Fruit fly (Drosophila melanogaster): ENCODE measurements around the gene CG9795.

DNA sequence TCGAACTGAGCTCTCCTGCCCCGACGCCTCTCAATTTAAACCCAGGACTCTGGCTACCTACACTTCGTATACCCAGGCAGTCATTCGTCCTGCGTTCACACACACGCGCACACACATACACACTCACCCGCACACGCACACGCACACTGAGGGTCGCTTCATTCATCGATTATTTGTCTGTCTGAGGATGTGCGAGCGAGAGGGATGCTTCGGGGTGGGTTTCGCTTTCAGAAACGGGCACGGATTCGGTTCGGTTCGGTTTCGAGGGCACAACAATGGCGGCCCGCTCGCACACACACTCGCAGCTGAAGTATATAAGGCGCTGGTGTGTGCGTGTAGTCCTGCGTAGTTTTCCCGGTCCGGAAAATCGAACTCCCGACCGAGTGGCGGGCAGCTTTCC is 27.2 kb downstream of the CG9795 start, which contains the start of gene hkb:
- TF ChIP-seq CG8478 (optimal IDR thresholded peaks at IDR 0.05) (no peak), CTCF (optimal IDR thresholded peaks at IDR 0.05) (no peak)

All from S2 (cell line).